Fruit fly (Drosophila melanogaster): ENCODE measurements around the gene Cpr73D.

Gene Cpr73D

dm6 chr3L:16956768-16957533 is 538 bp downstream of the Cpr73D start (continued):
- TF ChIP-seq acj6 (GFP tag; optimal IDR thresholded peaks at IDR 0.05) (peak; percentile 23), CG3919 (GFP tag; optimal IDR thresholded peaks at IDR 0.05) (peak; percentile 25), Met (GFP tag; optimal IDR thresholded peaks at IDR 0.05) (peak; percentile 55), Sox102F (GFP tag; optimal IDR thresholded peaks at IDR 0.05) (peak; percentile 28), dsx (GFP tag; optimal IDR thresholded peaks at IDR 0.05; ENCODE audit: poor library complexity, severe bottlenecking) (no peak), CG11902 (GFP tag; optimal IDR thresholded peaks at IDR 0.05) (no peak), cyc (GFP tag; optimal IDR thresholded peaks at IDR 0.05) (peak; percentile 22), CG8119 (GFP tag; IDR thresholded peaks at IDR 0.05) (peak; percentile 65; the same call in 2 of the 3 replicates), CG8632 (GFP tag; optimal IDR thresholded peaks at IDR 0.05) (peak; percentile 37), Eip93F (GFP tag; optimal IDR thresholded peaks at IDR 0.05) (no peak), CG10669 (GFP tag; optimal IDR thresholded peaks at IDR 0.05) (no peak), CG32006 (GFP tag; optimal IDR thresholded peaks at IDR 0.05) (peak; percentile 48), CG6276 (GFP tag; optimal IDR thresholded peaks at IDR 0.05) (no peak), CG10631 (GFP tag; optimal IDR thresholded peaks at IDR 0.05) (no peak), achi (GFP tag; optimal IDR thresholded peaks at IDR 0.05) (no peak), OdsH (GFP tag; optimal IDR thresholded peaks at IDR 0.05) (no peak), Hr4 (GFP tag; optimal IDR thresholded peaks at IDR 0.05) (peak; percentile 30), CG6854 (GFP tag; optimal IDR thresholded peaks at IDR 0.05) (no peak), Eip75B (GFP tag; optimal IDR thresholded peaks at IDR 0.05) (no peak), fkh (GFP tag; optimal IDR thresholded peaks at IDR 0.05) (peak; percentile 27), eg (GFP tag; IDR thresholded peaks at IDR 0.05) (peak; percentile 51), Ets21C (GFP tag; optimal IDR thresholded peaks at IDR 0.05) (no peak), fd59A (GFP tag; optimal IDR thresholded peaks at IDR 0.05) (no peak), Gug (GFP tag; IDR thresholded peaks at IDR 0.05) (0 out of 2 replicates have a peak, but pooled peaks have one; percentile 11), CG6808 (GFP tag; optimal IDR thresholded peaks at IDR 0.05) (no peak), dac (GFP tag; optimal IDR thresholded peaks at IDR 0.05) (no peak), CG11762 (GFP tag; optimal IDR thresholded peaks at IDR 0.05; ENCODE audit: insufficient read depth) (no peak), CG6163 (GFP tag; IDR thresholded peaks at IDR 0.05) (peak; percentile 30; the same call in 1 of the 3 replicates), net (GFP tag; optimal IDR thresholded peaks at IDR 0.05) (peak; percentile 36), CG6792 (GFP tag; optimal IDR thresholded peaks at IDR 0.05) (no peak), CG16779 (tag; optimal IDR thresholded peaks at IDR 0.05) (no peak), lz (GFP tag; optimal IDR thresholded peaks at IDR 0.05) (no peak), CG34406 (GFP tag; optimal IDR thresholded peaks at IDR 0.05) (peak; percentile 34)

dm6 chr3L:16956003-16956767 is 1.3 kb downstream of the Cpr73D start:
- TF ChIP-seq CG7368 (GFP tag; optimal IDR thresholded peaks at IDR 0.05) (no peak), fkh (GFP tag; optimal IDR thresholded peaks at IDR 0.05) (no peak), CG10669 (GFP tag; optimal IDR thresholded peaks at IDR 0.05) (peak; percentile 40), topi (GFP tag; optimal IDR thresholded peaks at IDR 0.05) (no peak), CG34406 (GFP tag; optimal IDR thresholded peaks at IDR 0.05) (no peak), Lpt (GFP tag; optimal IDR thresholded peaks at IDR 0.05) (peak; percentile 16), Sox15 (GFP tag; optimal IDR thresholded peaks at IDR 0.05) (no peak), CG6792 (GFP tag; optimal IDR thresholded peaks at IDR 0.05) (no peak), CG11294 (GFP tag; IDR thresholded peaks at IDR 0.05) (0 out of 2 replicates have a peak, but pooled peaks have one; percentile 18), CG15336 (GFP tag; IDR thresholded peaks at IDR 0.05) (no peak), Sox14 (GFP tag; optimal IDR thresholded peaks at IDR 0.05) (no peak), CG6276 (GFP tag; optimal IDR thresholded peaks at IDR 0.05) (no peak), net (GFP tag; optimal IDR thresholded peaks at IDR 0.05) (no peak), salr (GFP tag; optimal IDR thresholded peaks at IDR 0.05) (peak in 1 of 2 experiments; percentile 56), ss (GFP tag; optimal IDR thresholded peaks at IDR 0.05) (peak in 1 of 2 experiments; percentile 53), CG10631 (GFP tag; optimal IDR thresholded peaks at IDR 0.05) (no peak), CG6163 (GFP tag; IDR thresholded peaks at IDR 0.05) (no peak), Ets96B (tag; optimal IDR thresholded peaks at IDR 0.05) (peak; percentile 0), OdsH (GFP tag; optimal IDR thresholded peaks at IDR 0.05) (peak; percentile 10), fd59A (GFP tag; optimal IDR thresholded peaks at IDR 0.05) (peak; percentile 23), Eip75B (GFP tag; optimal IDR thresholded peaks at IDR 0.05) (no peak), svp (GFP tag) (no peak), Blimp-1 (GFP tag; optimal IDR thresholded peaks at IDR 0.05) (no peak), esn (GFP tag; optimal IDR thresholded peaks at IDR 0.05) (no peak), dac (GFP tag; optimal IDR thresholded peaks at IDR 0.05) (no peak), CG8319 (GFP tag; optimal IDR thresholded peaks at IDR 0.05) (no peak)

All from whole organism, prepupa.